Worm (Caenorhabditis elegans) whole organism, L2 larva: ENCODE data around the gene C04F5.9.

Experiments
- R02D3.7 ChIP-seq: fragments of 150-350 bp; optimal IDR thresholded peaks from 2 replicates; lab custom pipeline; 2014; ENCODE audit warnings: missing biosample characterization, missing genetic modification characterization
- aly-2 ChIP-seq: fragments of 150-350 bp; optimal IDR thresholded peaks from 2 replicates; lab custom pipeline; 2014; ENCODE audit warnings: missing biosample characterization, missing genetic modification characterization
- ama-1 ChIP-seq: fragments of 150-350 bp; optimal IDR thresholded peaks from 2 replicates; lab custom pipeline; 2018; ENCODE audit warnings: inconsistent platforms
- blmp-1 ChIP-seq: sonication (generic microtip); optimal IDR thresholded peaks from 2 replicates; lab custom pipeline; 2017; ENCODE audit warnings: missing genetic modification characterization, mild to moderate bottlenecking, missing compliant biosample characterization, antibody characterized with exemption, moderate library complexity; ENCODE audit not compliant: insufficient read depth
- lin-39 ChIP-seq: fragments of 150-350 bp; optimal IDR thresholded peaks from 2 replicates; lab custom pipeline; 2014; ENCODE audit warnings: missing biosample characterization, missing genetic modification reagents, missing genetic modification characterization
- mdl-1 ChIP-seq, 2 experiments: fragments of 150-350 bp in 1 of 2; sonication (generic microtip) in 1 of 2; optimal IDR thresholded peaks; 2 replicates each; lab custom pipeline; 2017; ENCODE audit warnings: missing biosample characterization in 2 of 2, missing genetic modification characterization in 2 of 2
- nhr-10 ChIP-seq: sonication (generic microtip); optimal IDR thresholded peaks from 2 replicates; lab custom pipeline; 2017; ENCODE audit warnings: missing biosample characterization, missing genetic modification characterization
- nhr-12 ChIP-seq: fragments of 150-350 bp; optimal IDR thresholded peaks from 2 replicates; lab custom pipeline; 2014; ENCODE audit warnings: missing biosample characterization, missing genetic modification characterization
- nhr-237 ChIP-seq: fragments of 150-350 bp; optimal IDR thresholded peaks from 2 replicates; lab custom pipeline; 2014; ENCODE audit warnings: missing biosample characterization, missing genetic modification characterization
- nhr-25 ChIP-seq: fragments of 150-350 bp; sonication (generic microtip); optimal IDR thresholded peaks from 3 replicates; lab custom pipeline; 2014; ENCODE audit warnings: missing biosample characterization, missing genetic modification characterization
- skn-1 ChIP-seq: sonication (generic microtip); optimal IDR thresholded peaks from 2 replicates; lab custom pipeline; 2017; ENCODE audit warnings: missing biosample characterization, missing genetic modification characterization
- ztf-11 ChIP-seq: sonication (generic microtip); optimal IDR thresholded peaks from 2 replicates; lab custom pipeline; 2017; ENCODE audit warnings: missing biosample characterization, missing genetic modification characterization

DNA sequence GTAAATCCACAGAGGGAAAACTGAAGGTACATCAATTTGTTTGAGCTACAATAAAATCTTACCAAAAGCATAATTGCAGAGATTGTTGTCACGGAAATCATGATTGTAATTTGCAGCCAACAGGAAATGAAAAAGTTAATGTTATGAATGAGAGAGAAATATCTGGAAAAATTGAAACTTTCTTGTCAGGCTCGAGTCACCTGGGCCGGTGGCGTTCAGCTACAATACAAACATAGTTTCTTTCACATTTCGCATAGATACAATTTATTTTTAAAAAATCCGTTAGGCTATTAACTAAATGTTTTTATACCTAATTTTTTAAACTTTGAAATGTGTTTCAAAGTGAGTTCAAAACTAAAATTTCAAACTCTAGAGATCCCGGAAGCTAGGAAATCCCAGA lies 38.7 kb upstream of the C04F5.9 start, which contains the start of gene srx-39:
- TF ChIP-seq ama-1 (lab: Kevin White, UChicago) (no peak), blmp-1 (tag; lab: Kevin White, UChicago) (no peak), ztf-11 (tag; lab: Kevin White, UChicago) (no peak), nhr-12 (no peak), lin-39 (tag; lab: Kevin White, UChicago) (no peak), skn-1 (no peak), mdl-1 (tag; optimal IDR thresholded peaks at IDR 0.05; lab: Kevin White, UChicago) (no peak), nhr-10 (tag; lab: Kevin White, UChicago) (no peak), nhr-25 (tag; lab: Kevin White, UChicago) (no peak), nhr-237 (tag; lab: Kevin White, UChicago) (no peak), R02D3.7 (no peak), aly-2 (tag; lab: Kevin White, UChicago) (no peak)
